Worm (Caenorhabditis elegans): ENCODE data around the gene lec-6.

- no peak for TF ChIP-seq ceh-9 (tag; optimal IDR thresholded peaks at IDR 0.05)
- no peak for TF ChIP-seq fkh-2 (tag; optimal IDR thresholded peaks at IDR 0.05)
- no peak for TF ChIP-seq tbx-2 (tag; optimal IDR thresholded peaks at IDR 0.05)
- TF ChIP-seq pqm-1 (tag; optimal IDR thresholded peaks at IDR 0.05), result no peak
These were observed 31.3 kb upstream of the lec-6 start, which contains the start of gene T19C3.6 for ce11 chrIII:631421-631820.

All from whole organism, L3 larva.